Worm (Caenorhabditis elegans) whole organism, young adult: ENCODE data around the gene str-144.

Experiments
- F39B2.1 ChIP-seq: fragments of 200-800 bp; sonication (Bioruptor generic); IDR thresholded peaks from 2 replicates; pipeline ENCODE4 v1.3.6; 2022; ENCODE audit warnings: missing genetic modification reagents, missing genetic modification characterization, missing compliant biosample characterization
- athp-1 ChIP-seq: sonication (generic microtip); optimal IDR thresholded peaks from 2 replicates; lab custom pipeline; 2017; ENCODE audit warnings: mild to moderate bottlenecking, missing genetic modification characterization, missing compliant biosample characterization
- attf-6 ChIP-seq: fragments of 200-800 bp; sonication (Bioruptor generic); IDR thresholded peaks from 2 replicates; pipeline ENCODE4 v1.3.6; 2022; ENCODE audit warnings: missing genetic modification reagents, missing genetic modification characterization, missing compliant biosample characterization
- ekl-4 ChIP-seq: fragments of 200-800 bp; sonication (Bioruptor generic); IDR thresholded peaks from 2 replicates; pipeline ENCODE4 v1.3.6; 2022; ENCODE audit warnings: missing genetic modification reagents, missing genetic modification characterization, missing compliant biosample characterization
- let-607 ChIP-seq, 2 experiments: fragments of 200-800 bp in 1 of 2; sonication (Bioruptor generic) in 1 of 2; sonication (generic microtip) in 1 of 2; optimal IDR thresholded peaks; 2 replicates each; lab custom pipeline; 2016 to 2018; ENCODE audit warnings: mild to moderate bottlenecking in 2 of 2, missing compliant biosample characterization in 2 of 2, missing genetic modification characterization in 2 of 2, moderate library complexity in 2 of 2, missing genotype in 1 of 2
- lsl-1 ChIP-seq: fragments of 200-800 bp; sonication (Bioruptor generic); optimal IDR thresholded peaks from 2 replicates; lab custom pipeline; 2018; ENCODE audit warnings: mild to moderate bottlenecking, missing genetic modification characterization, moderate library complexity, missing compliant biosample characterization
- madf-10 ChIP-seq: sonication (generic microtip); optimal IDR thresholded peaks from 2 replicates; lab custom pipeline; 2016; ENCODE audit warnings: mild to moderate bottlenecking, missing genetic modification characterization, missing compliant biosample characterization
- nhr-120 ChIP-seq: fragments of 200-800 bp; sonication (Bioruptor generic); IDR thresholded peaks from 2 replicates; pipeline ENCODE4 v1.3.6; 2022; ENCODE audit warnings: missing genetic modification characterization, missing compliant biosample characterization
- snpc-1.1 ChIP-seq: sonication (generic microtip); optimal IDR thresholded peaks from 2 replicates; lab custom pipeline; 2017; ENCODE audit warnings: missing genetic modification characterization, mild to moderate bottlenecking, missing compliant biosample characterization, antibody characterized with exemption, moderate library complexity, missing genotype, missing genetic modification reagents; ENCODE audit not compliant: insufficient read depth
- snpc-4 ChIP-seq, 5 experiments: fragments of 150-350 bp in 1 of 5; sonication (generic microtip) in 4 of 5; optimal IDR thresholded peaks; 2 replicates each; lab custom pipeline; 2014 to 2018; ENCODE audit warnings: missing genetic modification characterization in 5 of 5, missing biosample characterization in 3 of 5, antibody characterized with exemption in 2 of 5, mild to moderate bottlenecking in 2 of 5, missing compliant biosample characterization in 2 of 5, missing genotype in 2 of 5, moderate library complexity in 2 of 5, missing genetic modification reagents in 1 of 5
- tlf-1 ChIP-seq: fragments of 200-800 bp; sonication (Bioruptor generic); optimal IDR thresholded peaks from 2 replicates; lab custom pipeline; 2018; ENCODE audit warnings: mild to moderate bottlenecking, missing genetic modification characterization, missing compliant biosample characterization
- ztf-28 ChIP-seq: fragments of 200-800 bp; sonication (Bioruptor generic); IDR thresholded peaks from 2 replicates; pipeline ENCODE4 v1.3.6; 2022; ENCODE audit warnings: missing genetic modification reagents, missing genetic modification characterization, missing compliant biosample characterization

DNA sequence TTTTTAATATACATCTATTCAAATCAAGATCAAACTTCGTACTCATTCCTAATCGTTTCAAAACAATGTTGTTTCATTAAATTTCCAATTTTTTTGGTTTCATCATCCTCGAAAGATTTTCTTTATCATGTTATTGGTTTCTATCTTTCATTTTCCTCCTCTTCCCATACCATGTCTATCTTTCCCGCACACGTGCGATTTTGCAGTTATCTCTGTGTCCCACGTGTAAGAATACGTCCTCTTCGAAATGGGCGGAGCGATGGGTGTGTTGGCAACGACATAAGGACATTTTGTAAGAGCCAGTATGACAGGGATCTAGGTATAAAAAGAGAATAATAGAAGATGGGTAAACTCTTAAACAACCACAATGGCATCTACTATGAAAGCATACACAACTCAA, 45.6 kb downstream of the str-144 start, which contains the start of gene F43H9.4:
- no peak for TF ChIP-seq lsl-1 (GFP tag; lab: Kevin White, UChicago)
- TF ChIP-seq F39B2.1 (GFP tag; lab: Robert Waterston, UW): no peak
- no peak for TF ChIP-seq let-607 (tag; optimal IDR thresholded peaks at IDR 0.05; lab: Kevin White, UChicago)
- no peak for TF ChIP-seq ekl-4 (GFP tag; lab: Robert Waterston, UW)
- no peak for TF ChIP-seq madf-10
- no peak for TF ChIP-seq ztf-28 (GFP tag; lab: Robert Waterston, UW)
- no peak for TF ChIP-seq attf-6 (GFP tag; lab: Robert Waterston, UW)
- no peak for TF ChIP-seq athp-1 (tag; lab: Kevin White, UChicago)
- no peak for TF ChIP-seq snpc-1.1
- TF ChIP-seq nhr-120: no peak
- TF ChIP-seq snpc-4 (GFP tag; optimal IDR thresholded peaks at IDR 0.05; lab: Kevin White, UChicago): no peak
- no peak for TF ChIP-seq snpc-4 (tag; optimal IDR thresholded peaks at IDR 0.05; lab: Kevin White, UChicago)
- no peak for TF ChIP-seq tlf-1
